Worm (Caenorhabditis elegans) whole organism, early embryonic: ENCODE data around the gene C18A3.3.

Experiments used
- B0310.2 ChIP-seq: sonication (generic microtip); optimal IDR thresholded peaks from 2 replicates; lab custom pipeline; 2016; ENCODE audit warnings: mild to moderate bottlenecking, missing genetic modification characterization, missing compliant biosample characterization
- F13C5.2 ChIP-seq: sonication (generic microtip); optimal IDR thresholded peaks from 2 replicates; lab custom pipeline; 2017; ENCODE audit warnings: mild to moderate bottlenecking, missing genetic modification characterization, inconsistent platforms, missing compliant biosample characterization
- aly-1 ChIP-seq: sonication (generic microtip); optimal IDR thresholded peaks from 2 replicates; lab custom pipeline; 2016; ENCODE audit warnings: missing genetic modification characterization, missing compliant biosample characterization
- ama-1 ChIP-seq: fragments of 150-350 bp; optimal IDR thresholded peaks from 2 replicates; lab custom pipeline; 2014
- ceh-13 ChIP-seq: fragments of 200-800 bp; sonication (Bioruptor generic); optimal IDR thresholded peaks from 2 replicates; lab custom pipeline; 2018; ENCODE audit warnings: mild to moderate bottlenecking, missing genetic modification characterization, missing compliant biosample characterization
- ceh-36 ChIP-seq: sonication (generic microtip); optimal IDR thresholded peaks from 2 replicates; lab custom pipeline; 2016; ENCODE audit warnings: missing genetic modification characterization, inconsistent platforms, missing compliant biosample characterization
- ets-7 ChIP-seq: sonication (generic microtip); optimal IDR thresholded peaks from 2 replicates; lab custom pipeline; 2016; ENCODE audit warnings: missing genotype, missing genetic modification characterization, missing compliant biosample characterization
- flt-1 ChIP-seq: fragments of 200-800 bp; sonication (Bioruptor generic); IDR thresholded peaks from 2 replicates; pipeline ENCODE4 v1.3.6; 2022; ENCODE audit warnings: missing genetic modification characterization, missing compliant biosample characterization
- hmbx-1 ChIP-seq: sonication (generic microtip); optimal IDR thresholded peaks from 2 replicates; lab custom pipeline; 2016; ENCODE audit warnings: mild to moderate bottlenecking, missing genetic modification characterization, missing compliant biosample characterization
- hmg-4 ChIP-seq: fragments of 200-800 bp; sonication (Bioruptor generic); optimal IDR thresholded peaks from 2 replicates; lab custom pipeline; 2018; ENCODE audit warnings: mild to moderate bottlenecking, missing genetic modification characterization, missing compliant biosample characterization
- hnd-1 ChIP-seq: sonication (generic microtip); optimal IDR thresholded peaks from 2 replicates; lab custom pipeline; 2016; ENCODE audit warnings: missing genetic modification characterization, missing compliant biosample characterization
- pes-1 ChIP-seq: fragments of 200-800 bp; sonication (Bioruptor generic); IDR thresholded peaks from 2 replicates; pipeline ENCODE4 v1.3.6; 2022; ENCODE audit warnings: missing genetic modification reagents, missing genetic modification characterization, missing compliant biosample characterization
- scrt-1 ChIP-seq: fragments of 200-800 bp; sonication (Bioruptor generic); IDR thresholded peaks from 2 replicates; pipeline ENCODE4 v1.3.6; 2022; ENCODE audit warnings: missing genetic modification characterization, missing compliant biosample characterization
- sea-1 ChIP-seq: fragments of 200-800 bp; sonication (Bioruptor generic); conservative IDR thresholded peaks from 2 replicates; pipeline ENCODE4 v1.3.6; 2022; ENCODE audit warnings: missing genetic modification characterization, missing compliant biosample characterization
- tbx-11 ChIP-seq: fragments of 200-800 bp; sonication (Bioruptor generic); IDR thresholded peaks from 2 replicates; pipeline ENCODE4 v1.3.6; 2022; ENCODE audit warnings: missing genetic modification characterization, missing compliant biosample characterization
- tbx-37 ChIP-seq: fragments of 200-800 bp; sonication (Bioruptor generic); conservative IDR thresholded peaks from 2 replicates; pipeline ENCODE4 v1.3.6; 2022; ENCODE audit warnings: missing genetic modification reagents, missing genetic modification characterization, missing compliant biosample characterization
- tra-4 ChIP-seq: sonication (generic microtip); optimal IDR thresholded peaks from 2 replicates; lab custom pipeline; 2017; ENCODE audit warnings: missing genetic modification characterization, missing compliant biosample characterization

C18A3.3 gene

ce11 chrII:5730343-5731083, 14.4 kb downstream of the C18A3.3 start, which contains the start of the genes C18A3.7 and C18A3.11:
TSS of gene C18A3.7 (minus strand) at chrII:5730443.
TSS of gene C18A3.11 (plus strand) at chrII:5731033.
- TF ChIP-seq hmbx-1 (tag; lab: Kevin White, UChicago): no peak

ce11 chrII:5734883-5735282, 18.8 kb downstream of the C18A3.3 start:
- TF ChIP-seq tbx-37 (GFP tag; lab: Robert Waterston, UW) (no peak), hnd-1 (tag; lab: Kevin White, UChicago) (no peak), aly-1 (tag; lab: Kevin White, UChicago) (no peak)

ce11 chrII:5735744-5736143, 19.6 kb downstream of the C18A3.3 start:
- TF ChIP-seq aly-1 (tag; lab: Kevin White, UChicago): no peak
- TF ChIP-seq ets-7 (tag; lab: Kevin White, UChicago): peak; percentile 77
- no peak for TF ChIP-seq flt-1 (GFP tag; lab: Robert Waterston, UW)

- TF ChIP-seq ets-7 (tag; lab: Kevin White, UChicago) (no peak), sea-1 (GFP tag; lab: Robert Waterston, UW) (no peak), tbx-11 (GFP tag; lab: Robert Waterston, UW) (no peak), hmbx-1 (tag; lab: Kevin White, UChicago) (no peak), B0310.2 (tag; lab: Kevin White, UChicago) (no peak), ama-1 (lab: Kevin White, UChicago) (no peak), F13C5.2 (tag; lab: Kevin White, UChicago) (no peak)
These were observed 20.5 kb downstream of the C18A3.3 start for ce11 chrII:5736599-5736998.

- no peak for TF ChIP-seq pes-1
These were observed 22.7 kb downstream of the C18A3.3 start, which contains the start of gene hlh-14 for ce11 chrII:5738795-5739194. TSS of gene hlh-14 (minus strand) at chrII:5738895.

ce11 chrII:5742767-5743166, 26.7 kb downstream of the C18A3.3 start:
- TF ChIP-seq aly-1 (tag; lab: Kevin White, UChicago) (no peak), hnd-1 (tag; lab: Kevin White, UChicago) (no peak), B0310.2 (tag; lab: Kevin White, UChicago) (no peak), hmbx-1 (tag; lab: Kevin White, UChicago) (no peak), ama-1 (lab: Kevin White, UChicago) (no peak), scrt-1 (GFP tag; lab: Robert Waterston, UW) (no peak), F13C5.2 (tag; lab: Kevin White, UChicago) (no peak), sea-1 (GFP tag; lab: Robert Waterston, UW) (no peak), flt-1 (GFP tag; lab: Robert Waterston, UW) (no peak), pes-1 (no peak), ceh-13 (no peak), tbx-37 (GFP tag; lab: Robert Waterston, UW) (no peak), hmg-4 (GFP tag; lab: Kevin White, UChicago) (no peak), ets-7 (tag; lab: Kevin White, UChicago) (no peak), tra-4 (tag; lab: Kevin White, UChicago) (no peak), ceh-36 (tag; lab: Kevin White, UChicago) (no peak), tbx-11 (GFP tag; lab: Robert Waterston, UW) (no peak)

ce11 chrII:5744342-5744741, 28.2 kb downstream of the C18A3.3 start:
- TF ChIP-seq tbx-11 (GFP tag; lab: Robert Waterston, UW) (no peak), hmbx-1 (tag; lab: Kevin White, UChicago) (no peak), hmg-4 (GFP tag; lab: Kevin White, UChicago) (no peak), pes-1 (no peak), ceh-36 (tag; lab: Kevin White, UChicago) (no peak), F13C5.2 (tag; lab: Kevin White, UChicago) (no peak), tra-4 (tag; lab: Kevin White, UChicago) (no peak), hnd-1 (tag; lab: Kevin White, UChicago) (no peak), sea-1 (GFP tag; lab: Robert Waterston, UW) (no peak), ets-7 (tag; lab: Kevin White, UChicago) (no peak), aly-1 (tag; lab: Kevin White, UChicago) (no peak), ceh-13 (no peak), ama-1 (lab: Kevin White, UChicago) (no peak), scrt-1 (GFP tag; lab: Robert Waterston, UW) (no peak)

ce11 chrII:5745088-5745487, 29.0 kb downstream of the C18A3.3 start, which contains the start of gene F10C1.9:
TSS of gene F10C1.9 (minus strand) at chrII:5745284.
- TF ChIP-seq ceh-13 (no peak), hmbx-1 (tag; lab: Kevin White, UChicago) (no peak), flt-1 (GFP tag; lab: Robert Waterston, UW) (no peak), scrt-1 (GFP tag; lab: Robert Waterston, UW) (no peak), ets-7 (tag; lab: Kevin White, UChicago) (no peak), tbx-37 (GFP tag; lab: Robert Waterston, UW) (no peak), ama-1 (lab: Kevin White, UChicago) (no peak), hmg-4 (GFP tag; lab: Kevin White, UChicago) (no peak), tbx-11 (GFP tag; lab: Robert Waterston, UW) (no peak), sea-1 (GFP tag; lab: Robert Waterston, UW) (no peak), hnd-1 (tag; lab: Kevin White, UChicago) (no peak), aly-1 (tag; lab: Kevin White, UChicago) (no peak), tra-4 (tag; lab: Kevin White, UChicago) (no peak), F13C5.2 (tag; lab: Kevin White, UChicago) (no peak), pes-1 (no peak), ceh-36 (tag; lab: Kevin White, UChicago) (no peak), B0310.2 (tag; lab: Kevin White, UChicago) (no peak)
